Worm (Caenorhabditis elegans): ENCODE measurements around the gene lin-37.

DNA sequence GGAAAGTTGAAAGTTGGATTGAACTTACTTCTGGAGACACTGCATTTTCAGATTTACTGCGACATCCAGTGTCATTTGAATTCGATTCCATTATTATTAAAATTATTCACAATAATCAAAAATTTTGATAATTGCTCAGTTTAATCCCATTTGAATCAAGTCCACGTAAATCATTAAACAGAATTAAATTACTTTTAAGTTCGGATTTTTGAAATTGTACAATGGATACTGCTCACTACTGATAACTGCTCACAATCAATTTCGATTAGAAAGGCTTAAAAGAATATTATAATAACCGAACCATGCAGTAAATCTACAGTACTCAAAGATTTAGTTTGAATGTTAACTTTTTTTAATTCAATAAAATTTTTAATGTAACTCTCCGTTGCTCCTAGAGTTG lies 8.2 kb downstream of the lin-37 start, which contains the start of gene R01H2.4:
- no peak for TF ChIP-seq lsy-2 (tag; optimal IDR thresholded peaks at IDR 0.05)
- no peak for TF ChIP-seq lin-13 (GFP tag; optimal IDR thresholded peaks at IDR 0.05)
- no peak for TF ChIP-seq unc-62 (GFP tag; optimal IDR thresholded peaks at IDR 0.05)
- TF ChIP-seq ama-1 (optimal IDR thresholded peaks at IDR 0.05) = no peak
- TF ChIP-seq nhr-90 (tag; optimal IDR thresholded peaks at IDR 0.05; ENCODE audit: poor library complexity) = no peak
- TF ChIP-seq sptf-1 (tag; optimal IDR thresholded peaks at IDR 0.05) = no peak
- TF ChIP-seq ztf-4 (tag; optimal IDR thresholded peaks at IDR 0.05) = no peak
- no peak for TF ChIP-seq egl-27 (tag; optimal IDR thresholded peaks at IDR 0.05)
- TF ChIP-seq fkh-8 (tag; optimal IDR thresholded peaks at IDR 0.05) = no peak
- TF ChIP-seq snu-23 (GFP tag; optimal IDR thresholded peaks at IDR 0.05) = no peak
